Fruit fly (Drosophila melanogaster) whole organism, wandering third instar larva: ENCODE results near the gene Ir67a.

Experiments
- CG9705 ChIP-seq: fragments of 200-800 bp; sonication (Bioruptor generic); optimal IDR thresholded peaks from 2 replicates; lab custom pipeline; 2018; ENCODE audit warnings: missing biosample characterization, mild to moderate bottlenecking, missing genetic modification characterization
- N ChIP-seq: fragments of >200 bp; optimal IDR thresholded peaks from 2 replicates; lab custom pipeline; 2018; ENCODE audit warnings: missing biosample characterization, missing external identifiers, missing genetic modification characterization
- fru ChIP-seq: fragments of 200-800 bp; sonication (Bioruptor generic); optimal IDR thresholded peaks from 3 replicates; lab custom pipeline; 2016; ENCODE audit warnings: missing biosample characterization, mild to moderate bottlenecking, missing genetic modification characterization
- usp ChIP-seq: fragments of >200 bp; optimal IDR thresholded peaks from 2 replicates; lab custom pipeline; 2017; ENCODE audit warnings: missing biosample characterization, missing genetic modification characterization

DNA sequence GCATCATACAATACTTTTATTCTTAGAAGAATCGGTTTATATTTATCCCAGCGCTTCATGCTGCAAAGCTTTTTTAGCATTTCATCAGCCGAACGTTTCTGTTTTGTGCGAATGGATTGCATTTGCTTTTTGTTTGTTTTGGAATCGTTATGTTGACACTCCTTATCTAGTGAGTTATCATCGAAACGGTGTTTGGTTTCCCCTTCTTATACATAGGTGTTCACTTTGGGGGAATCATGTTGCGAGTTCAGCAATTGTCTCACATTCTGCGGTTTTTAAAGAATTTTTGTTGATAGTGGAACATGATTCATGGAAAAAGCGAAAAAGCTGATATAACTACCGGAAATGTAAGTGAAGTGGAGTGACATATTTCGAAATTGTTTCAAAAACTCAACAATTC is 41.5 kb downstream of the Ir67a start:
- TF ChIP-seq fru (GFP tag; lab: Kevin White, UChicago) (no peak), usp (GFP tag; lab: Kevin White, UChicago) (no peak), CG9705 (GFP tag; lab: Kevin White, UChicago) (no peak), N (GFP tag; lab: Kevin White, UChicago) (no peak)
